Fruit fly (Drosophila melanogaster): ENCODE data around the gene Exo70.

dm6 chr3L:8419622-8420176 is 8.0 kb downstream of the Exo70 start:
- no peak for TF ChIP-seq CG32121 (GFP tag; IDR thresholded peaks at IDR 0.05)
- no peak for TF ChIP-seq Snoo (tag; optimal IDR thresholded peaks at IDR 0.05)
- TF ChIP-seq CG14655 (GFP tag; optimal IDR thresholded peaks at IDR 0.05): no peak
- TF ChIP-seq EcR (GFP tag; optimal IDR thresholded peaks at IDR 0.05): no peak
